Fruit fly (Drosophila melanogaster) Kc167 (cell line): Measurements from ENCODE around the gene Ykt6.

ENCODE experiments used
- h ChIP-seq: fragments of >200 bp; optimal IDR thresholded peaks from 3 replicates; lab custom pipeline; 2018; ENCODE audit warnings: missing external identifiers
- ttk ChIP-seq: sonication (Bioruptor generic); optimal IDR thresholded peaks from 2 replicates; lab custom pipeline; 2017; ENCODE audit warnings: missing external identifiers

DNA sequence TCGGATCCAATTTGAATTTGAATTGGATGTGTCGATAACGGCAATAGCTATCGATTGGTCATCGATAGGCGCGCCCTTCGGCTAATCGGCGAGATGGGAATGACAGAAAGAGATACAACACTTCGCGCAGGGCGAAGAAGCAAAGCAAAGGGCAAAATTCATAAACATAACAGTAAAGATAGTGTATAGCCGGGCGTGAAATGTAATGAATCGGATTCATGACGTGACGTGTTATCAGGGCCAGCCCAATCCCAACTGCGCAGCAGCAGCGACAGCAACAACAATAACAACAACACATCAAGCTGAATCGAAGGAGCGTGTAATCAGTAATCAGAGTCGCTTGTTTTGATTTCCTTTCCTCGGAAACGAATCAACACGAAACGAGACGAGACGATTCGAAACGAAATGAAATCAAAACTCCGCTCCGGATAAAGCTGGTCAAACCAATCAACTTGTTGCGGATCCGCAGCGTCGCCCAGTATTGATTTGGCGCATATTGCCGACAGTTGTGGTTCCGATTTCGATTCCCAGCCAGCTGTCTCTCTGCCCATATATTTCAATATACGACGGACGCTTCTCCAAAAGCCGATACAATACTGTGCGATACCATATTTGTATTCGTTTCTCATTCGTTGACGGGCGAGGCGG, 8.1 kb upstream of the Ykt6 start, which contains the start of gene snz:
- TF ChIP-seq ttk (no peak), h (lab: Kevin White, UChicago) (no peak)
